Worm (Caenorhabditis elegans) whole organism, L4 larva: ENCODE results near the gene F40F8.3.
A peak's percentile ranks its signal among the peaks of the same experiment; 100 is the strongest.

Experiments used
- F10B5.3 ChIP-seq: sonication (generic microtip); optimal IDR thresholded peaks from 2 replicates; lab custom pipeline; 2016; ENCODE audit warnings: mild to moderate bottlenecking, missing genetic modification characterization, missing compliant biosample characterization
- T26A8.4 ChIP-seq: fragments of 200-800 bp; sonication (Bioruptor generic); IDR thresholded peaks from 2 replicates; pipeline ENCODE4 v1.3.6; 2022; ENCODE audit warnings: missing genetic modification characterization, missing compliant biosample characterization
- Y105C5A.15 ChIP-seq: fragments of 200-800 bp; sonication (Bioruptor generic); IDR thresholded peaks from 2 replicates; pipeline ENCODE4 v1.3.6; 2022; ENCODE audit warnings: missing genetic modification characterization, missing compliant biosample characterization
- Y48G9A.11 ChIP-seq: fragments of 200-800 bp; sonication (Bioruptor generic); IDR thresholded peaks from 2 replicates; pipeline ENCODE4 v1.3.6; 2022; ENCODE audit warnings: missing genetic modification reagents, missing genetic modification characterization, missing compliant biosample characterization
- Y5F2A.4 ChIP-seq: fragments of 200-800 bp; sonication (Bioruptor generic); optimal IDR thresholded peaks from 2 replicates; lab custom pipeline; 2018; ENCODE audit warnings: mild to moderate bottlenecking, missing genetic modification characterization, missing compliant biosample characterization
- Y75B8A.6 ChIP-seq: fragments of 200-800 bp; sonication (Bioruptor generic); IDR thresholded peaks from 2 replicates; pipeline ENCODE4 v1.3.6; 2022; ENCODE audit warnings: missing genetic modification reagents, missing genetic modification characterization, missing compliant biosample characterization
- ZK546.5 ChIP-seq, 2 experiments: sonication (generic microtip); optimal IDR thresholded peaks; 2 replicates each; lab custom pipeline; 2017; ENCODE audit warnings: missing biosample characterization in 2 of 2, missing genetic modification characterization in 2 of 2
- aly-2 ChIP-seq: sonication (generic microtip); optimal IDR thresholded peaks from 2 replicates; lab custom pipeline; 2018; ENCODE audit warnings: missing biosample characterization, missing genetic modification characterization
- ceh-44 ChIP-seq: fragments of 200-800 bp; sonication (Bioruptor generic); IDR thresholded peaks from 2 replicates; pipeline ENCODE4 v1.3.6; 2022; ENCODE audit warnings: missing genetic modification reagents, missing genetic modification characterization, missing compliant biosample characterization
- ceh-62 ChIP-seq: sonication (generic microtip); optimal IDR thresholded peaks from 2 replicates; lab custom pipeline; 2017; ENCODE audit warnings: missing biosample characterization, missing genetic modification characterization
- ctbp-1 ChIP-seq: fragments of 200-800 bp; sonication (Bioruptor generic); IDR thresholded peaks from 2 replicates; pipeline ENCODE4 v1.3.6; 2022; ENCODE audit warnings: missing genetic modification reagents, missing genetic modification characterization, missing compliant biosample characterization
- dmd-6 ChIP-seq: fragments of 200-800 bp; sonication (Bioruptor generic); IDR thresholded peaks from 2 replicates; pipeline ENCODE4 v1.3.6; 2022; ENCODE audit warnings: missing genetic modification reagents, missing genetic modification characterization, missing compliant biosample characterization
- dmd-8 ChIP-seq: fragments of 200-800 bp; sonication (Bioruptor generic); IDR thresholded peaks from 2 replicates; pipeline ENCODE4 v1.3.6; 2022; ENCODE audit warnings: missing genetic modification characterization, missing compliant biosample characterization
- dmd-9 ChIP-seq: fragments of 200-800 bp; sonication (Bioruptor generic); IDR thresholded peaks from 2 replicates; pipeline ENCODE4 v1.3.6; 2022; ENCODE audit warnings: missing genetic modification reagents, missing genetic modification characterization, missing compliant biosample characterization
- dpl-1 ChIP-seq: fragments of 150-350 bp; optimal IDR thresholded peaks from 2 replicates; lab custom pipeline; 2014; ENCODE audit warnings: missing biosample characterization, missing genetic modification reagents, missing genetic modification characterization
- dve-1 ChIP-seq: sonication (generic microtip); optimal IDR thresholded peaks from 2 replicates; lab custom pipeline; 2017; ENCODE audit warnings: antibody characterized with exemption, mild to moderate bottlenecking, missing genetic modification characterization, missing compliant biosample characterization; ENCODE audit not compliant: insufficient read depth
- egl-27 ChIP-seq: sonication (generic microtip); optimal IDR thresholded peaks from 3 replicates; lab custom pipeline; 2017; ENCODE audit warnings: missing biosample characterization, missing genetic modification reagents, missing genetic modification characterization
- egl-43 ChIP-seq: fragments of 200-800 bp; sonication (Bioruptor generic); IDR thresholded peaks from 2 replicates; pipeline ENCODE4 v1.3.6; 2022; ENCODE audit warnings: missing genetic modification reagents, missing genetic modification characterization, missing compliant biosample characterization
- fkh-10 ChIP-seq: fragments of 150-350 bp; optimal IDR thresholded peaks from 2 replicates; lab custom pipeline; 2014; ENCODE audit warnings: missing biosample characterization, missing genetic modification reagents, missing genetic modification characterization
- fos-1 ChIP-seq: fragments of 150-350 bp; optimal IDR thresholded peaks from 2 replicates; lab custom pipeline; 2014; ENCODE audit warnings: missing biosample characterization, missing genetic modification characterization
- hif-1 ChIP-seq, 2 experiments: sonication (generic microtip); optimal IDR thresholded peaks; 2 replicates each; lab custom pipeline; 2016 to 2017; ENCODE audit warnings: missing compliant biosample characterization in 2 of 2, missing genetic modification characterization in 2 of 2, missing genetic modification reagents in 2 of 2, missing genotype in 2 of 2, mild to moderate bottlenecking in 1 of 2
- hlh-30 ChIP-seq: sonication (generic microtip); optimal IDR thresholded peaks from 2 replicates; lab custom pipeline; 2017; ENCODE audit warnings: antibody characterized with exemption, mild to moderate bottlenecking, missing genetic modification characterization, missing compliant biosample characterization; ENCODE audit not compliant: insufficient read depth
- jun-1 ChIP-seq: fragments of 150-350 bp; optimal IDR thresholded peaks from 2 replicates; lab custom pipeline; 2014; ENCODE audit warnings: missing biosample characterization, missing genetic modification reagents, missing genetic modification characterization
- lin-13 ChIP-seq: fragments of 150-350 bp; optimal IDR thresholded peaks from 2 replicates; lab custom pipeline; 2014; ENCODE audit warnings: missing biosample characterization, missing genetic modification reagents, missing genetic modification characterization
- lin-15B ChIP-seq: fragments of 150-350 bp; sonication (generic microtip); optimal IDR thresholded peaks from 3 replicates; lab custom pipeline; 2014; ENCODE audit warnings: missing biosample characterization, missing genetic modification characterization
- lin-29 ChIP-seq: fragments of 200-800 bp; sonication (Bioruptor generic); IDR thresholded peaks from 2 replicates; pipeline ENCODE4 v1.3.6; 2022; ENCODE audit warnings: missing genetic modification reagents, missing genetic modification characterization, missing compliant biosample characterization
- lin-38 ChIP-seq: fragments of 200-800 bp; sonication (Bioruptor generic); IDR thresholded peaks from 2 replicates; pipeline ENCODE4 v1.3.6; 2022; ENCODE audit warnings: missing genetic modification reagents, missing genetic modification characterization, missing compliant biosample characterization
- lir-3 ChIP-seq: sonication (generic microtip); optimal IDR thresholded peaks from 2 replicates; lab custom pipeline; 2016; ENCODE audit warnings: mild to moderate bottlenecking, missing genetic modification characterization, missing compliant biosample characterization
- lsy-2 ChIP-seq, 2 experiments: fragments of 150-350 bp in 1 of 2; sonication (generic microtip) in 1 of 2; optimal IDR thresholded peaks; 2 replicates each; lab custom pipeline; 2014 to 2017; ENCODE audit warnings: missing biosample characterization in 2 of 2, missing genetic modification characterization in 2 of 2
- mdl-1 ChIP-seq, 2 experiments: fragments of 150-350 bp in 1 of 2; sonication (generic microtip) in 1 of 2; optimal IDR thresholded peaks; 2 replicates each; lab custom pipeline; 2014 to 2017; ENCODE audit warnings: missing biosample characterization in 2 of 2, missing genetic modification characterization in 2 of 2
- mes-2 ChIP-seq: sonication (generic microtip); optimal IDR thresholded peaks from 2 replicates; lab custom pipeline; 2016; ENCODE audit warnings: missing genotype, mild to moderate bottlenecking, missing genetic modification characterization, missing compliant biosample characterization; ENCODE audit not compliant: poor library complexity, severe bottlenecking
- nhr-102 ChIP-seq: sonication (generic microtip); optimal IDR thresholded peaks from 2 replicates; lab custom pipeline; 2016; ENCODE audit warnings: mild to moderate bottlenecking, missing genetic modification characterization, moderate library complexity, missing compliant biosample characterization
- nhr-237 ChIP-seq: sonication (generic microtip); optimal IDR thresholded peaks from 2 replicates; lab custom pipeline; 2017; ENCODE audit warnings: missing biosample characterization, missing genetic modification characterization
- nhr-25 ChIP-seq: sonication (generic microtip); optimal IDR thresholded peaks from 2 replicates; lab custom pipeline; 2017; ENCODE audit warnings: missing genetic modification characterization, mild to moderate bottlenecking, missing compliant biosample characterization, antibody characterized with exemption, moderate library complexity, borderline replicate concordance; ENCODE audit not compliant: insufficient read depth
- nhr-42 ChIP-seq: fragments of 200-800 bp; sonication (Bioruptor generic); IDR thresholded peaks from 2 replicates; pipeline ENCODE4 v1.3.6; 2022; ENCODE audit warnings: missing genetic modification characterization, missing compliant biosample characterization
- nhr-48 ChIP-seq: sonication (generic microtip); optimal IDR thresholded peaks from 2 replicates; lab custom pipeline; 2016; ENCODE audit warnings: mild to moderate bottlenecking, missing genetic modification characterization, missing compliant biosample characterization
- nhr-6 ChIP-seq: fragments of 150-350 bp; optimal IDR thresholded peaks from 2 replicates; lab custom pipeline; 2014; ENCODE audit warnings: missing biosample characterization, missing genetic modification characterization
- nhr-76 ChIP-seq: fragments of 150-350 bp; optimal IDR thresholded peaks from 2 replicates; lab custom pipeline; 2014; ENCODE audit warnings: missing biosample characterization, missing genetic modification characterization
- nhr-77 ChIP-seq: fragments of 150-350 bp; optimal IDR thresholded peaks from 2 replicates; lab custom pipeline; 2014; ENCODE audit warnings: missing biosample characterization, missing genetic modification characterization
- php-3 ChIP-seq: fragments of 200-800 bp; sonication (Bioruptor generic); IDR thresholded peaks from 2 replicates; pipeline ENCODE4 v1.3.6; 2022; ENCODE audit warnings: missing genetic modification reagents, missing genetic modification characterization, missing compliant biosample characterization
- skn-1 ChIP-seq: fragments of 150-350 bp; optimal IDR thresholded peaks from 2 replicates; lab custom pipeline; 2014; ENCODE audit warnings: missing biosample characterization, missing genetic modification characterization
- snpc-4 ChIP-seq: fragments of 150-350 bp; optimal IDR thresholded peaks from 2 replicates; lab custom pipeline; 2014; ENCODE audit warnings: missing biosample characterization, missing genetic modification characterization
- spr-1 ChIP-seq: sonication (generic microtip); optimal IDR thresholded peaks from 2 replicates; lab custom pipeline; 2016; ENCODE audit warnings: mild to moderate bottlenecking, missing genetic modification characterization, missing compliant biosample characterization
- spr-3 ChIP-seq: fragments of 200-800 bp; sonication (Bioruptor generic); optimal IDR thresholded peaks from 2 replicates; lab custom pipeline; 2018; ENCODE audit warnings: mild to moderate bottlenecking, missing genetic modification characterization, missing compliant biosample characterization
- unc-130 ChIP-seq: sonication (generic microtip); optimal IDR thresholded peaks from 2 replicates; lab custom pipeline; 2016; ENCODE audit warnings: missing genetic modification reagents, missing genetic modification characterization, missing compliant biosample characterization
- unc-39 ChIP-seq: sonication (generic microtip); optimal IDR thresholded peaks from 2 replicates; lab custom pipeline; 2017; ENCODE audit warnings: missing biosample characterization, missing genetic modification characterization
- unc-62 ChIP-seq, 3 experiments: fragments of 150-350 bp in 1 of 3; sonication (generic microtip); optimal IDR thresholded peaks in 2 of 3; peaks in 1 of 3; 1 replicate in 1 of 3; 2 replicates in 2 of 3; lab custom pipeline; 2014 to 2017; ENCODE audit warnings: missing biosample characterization in 3 of 3, missing genetic modification characterization in 3 of 3, missing genetic modification reagents in 3 of 3, missing genotype in 1 of 3
- zfp-2 ChIP-seq: sonication (generic microtip); optimal IDR thresholded peaks from 2 replicates; lab custom pipeline; 2016; ENCODE audit warnings: mild to moderate bottlenecking, missing genetic modification characterization, missing compliant biosample characterization

The F40F8.3 gene

DNA sequence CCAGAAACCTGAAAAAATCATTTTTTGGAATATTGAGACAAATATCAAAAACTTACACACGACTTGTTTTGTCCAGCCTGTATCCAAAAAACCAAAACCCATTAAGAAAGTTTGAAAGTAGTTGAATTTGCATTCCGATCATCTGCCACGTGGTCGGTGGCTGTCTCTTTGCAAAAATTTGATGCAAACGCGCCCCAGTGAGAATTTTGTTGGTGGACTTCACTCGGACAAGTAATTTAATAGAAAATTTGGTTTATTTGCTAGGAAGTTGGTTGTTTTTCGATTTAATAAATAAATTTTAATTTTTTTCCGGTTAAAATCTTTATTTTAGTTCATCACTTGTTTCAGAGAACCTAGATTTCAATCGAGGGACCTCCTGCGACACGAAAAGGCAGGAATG lies 46.3 kb downstream of the F40F8.3 start:
- TF ChIP-seq lsy-2 (tag; optimal IDR thresholded peaks at IDR 0.05; lab: Kevin White, UChicago) (peak in 1 of 2 experiments; percentile 12), ceh-62 (tag; lab: Kevin White, UChicago) (no peak), dve-1 (tag; lab: Kevin White, UChicago) (peak; percentile 13), Y105C5A.15 (no peak), nhr-77 (tag; lab: Kevin White, UChicago) (peak; percentile 8), lir-3 (tag; lab: Kevin White, UChicago) (no peak), egl-27 (tag; lab: Kevin White, UChicago) (no peak), snpc-4 (tag; lab: Kevin White, UChicago) (no peak), Y48G9A.11 (GFP tag; lab: Robert Waterston, UW) (no peak), lin-38 (peak; percentile 87), F10B5.3 (tag; lab: Kevin White, UChicago) (no peak), dpl-1 (GFP tag; lab: Kevin White, UChicago) (no peak), mdl-1 (tag; optimal IDR thresholded peaks at IDR 0.05; lab: Kevin White, UChicago) (peak in 1 of 2 experiments; percentile 21), mes-2 (tag; lab: Kevin White, UChicago) (peak; percentile 64), skn-1 (tag; lab: Kevin White, UChicago) (no peak), lin-29 (GFP tag; lab: Robert Waterston, UW) (no peak), ceh-44 (GFP tag; lab: Robert Waterston, UW) (no peak), php-3 (GFP tag; lab: Robert Waterston, UW) (no peak), Y75B8A.6 (GFP tag; lab: Robert Waterston, UW) (no peak), ctbp-1 (no peak)

DNA sequence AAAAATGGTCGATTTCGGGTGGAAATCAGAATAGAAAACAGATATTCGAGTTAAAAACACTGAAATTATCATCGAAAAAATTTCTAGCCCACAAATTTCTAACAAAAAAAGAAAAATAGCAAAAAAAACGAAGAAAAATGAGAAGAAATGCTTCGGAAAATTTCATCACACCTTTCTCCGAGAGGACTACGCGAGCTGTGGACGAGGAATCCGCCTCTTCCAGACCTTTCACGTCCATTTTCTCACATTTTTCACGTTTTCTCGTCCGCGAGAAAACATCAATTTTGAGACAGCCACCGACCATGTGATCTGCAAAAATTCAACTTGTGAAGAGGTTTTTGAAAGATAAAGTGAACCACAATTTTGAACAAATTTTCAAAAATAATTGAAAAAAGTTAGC lies 47.4 kb downstream of the F40F8.3 start:
- no peak for TF ChIP-seq spr-1
- no peak for TF ChIP-seq ceh-44 (GFP tag; lab: Robert Waterston, UW)
- no peak for TF ChIP-seq egl-43 (GFP tag; lab: Robert Waterston, UW)
- TF ChIP-seq hlh-30 (tag; lab: Kevin White, UChicago) = peak; percentile 37
- no peak for TF ChIP-seq zfp-2
- no peak for TF ChIP-seq ZK546.5 (tag; optimal IDR thresholded peaks at IDR 0.05; lab: Kevin White, UChicago)
- no peak for TF ChIP-seq spr-3 (GFP tag; lab: Kevin White, UChicago)
- TF ChIP-seq lin-15B (tag; lab: Kevin White, UChicago) = no peak
- TF ChIP-seq php-3 (GFP tag; lab: Robert Waterston, UW) = no peak
- TF ChIP-seq unc-62 (GFP tag; optimal IDR thresholded peaks at IDR 0.05 in 1 of 2; lab: Kevin White, UChicago) = peak in 1 of 2 experiments; percentile 41
- no peak for TF ChIP-seq unc-62 (tag; optimal IDR thresholded peaks at IDR 0.05; lab: Kevin White, UChicago)
- no peak for TF ChIP-seq nhr-76
- TF ChIP-seq fkh-10 (GFP tag; lab: Kevin White, UChicago) = no peak
- no peak for TF ChIP-seq nhr-25 (tag; lab: Kevin White, UChicago)
- no peak for TF ChIP-seq T26A8.4 (GFP tag; lab: Robert Waterston, UW)
- no peak for TF ChIP-seq nhr-102 (tag; lab: Kevin White, UChicago)
- TF ChIP-seq dmd-8 (GFP tag; lab: Robert Waterston, UW) = no peak
- no peak for TF ChIP-seq aly-2
- no peak for TF ChIP-seq nhr-42
- TF ChIP-seq lin-38 = peak; percentile 52
- TF ChIP-seq nhr-48 = no peak
- no peak for TF ChIP-seq jun-1 (tag; lab: Kevin White, UChicago)
- TF ChIP-seq nhr-6 (tag; lab: Kevin White, UChicago) = no peak
- peak in 1 of 2 experiments; percentile 51 for TF ChIP-seq hif-1 (tag; optimal IDR thresholded peaks at IDR 0.05; lab: Kevin White, UChicago)
- no peak for TF ChIP-seq nhr-237 (tag; lab: Kevin White, UChicago)
- TF ChIP-seq egl-27 (tag; lab: Kevin White, UChicago) = no peak
- TF ChIP-seq mes-2 (tag; lab: Kevin White, UChicago) = peak; percentile 90
- no peak for TF ChIP-seq nhr-77 (tag; lab: Kevin White, UChicago)
- no peak for TF ChIP-seq mdl-1 (tag; optimal IDR thresholded peaks at IDR 0.05; lab: Kevin White, UChicago)
- no peak for TF ChIP-seq dmd-9
- TF ChIP-seq fos-1 = no peak
- no peak for TF ChIP-seq unc-130 (GFP tag; lab: Kevin White, UChicago)
- TF ChIP-seq Y5F2A.4 = no peak
- TF ChIP-seq dmd-6 = no peak
- no peak for TF ChIP-seq unc-39
- TF ChIP-seq lin-13 (GFP tag; lab: Kevin White, UChicago) = no peak
